Fruit fly (Drosophila melanogaster): ENCODE measurements around the gene CG13679.

The CG13679 gene

DNA sequence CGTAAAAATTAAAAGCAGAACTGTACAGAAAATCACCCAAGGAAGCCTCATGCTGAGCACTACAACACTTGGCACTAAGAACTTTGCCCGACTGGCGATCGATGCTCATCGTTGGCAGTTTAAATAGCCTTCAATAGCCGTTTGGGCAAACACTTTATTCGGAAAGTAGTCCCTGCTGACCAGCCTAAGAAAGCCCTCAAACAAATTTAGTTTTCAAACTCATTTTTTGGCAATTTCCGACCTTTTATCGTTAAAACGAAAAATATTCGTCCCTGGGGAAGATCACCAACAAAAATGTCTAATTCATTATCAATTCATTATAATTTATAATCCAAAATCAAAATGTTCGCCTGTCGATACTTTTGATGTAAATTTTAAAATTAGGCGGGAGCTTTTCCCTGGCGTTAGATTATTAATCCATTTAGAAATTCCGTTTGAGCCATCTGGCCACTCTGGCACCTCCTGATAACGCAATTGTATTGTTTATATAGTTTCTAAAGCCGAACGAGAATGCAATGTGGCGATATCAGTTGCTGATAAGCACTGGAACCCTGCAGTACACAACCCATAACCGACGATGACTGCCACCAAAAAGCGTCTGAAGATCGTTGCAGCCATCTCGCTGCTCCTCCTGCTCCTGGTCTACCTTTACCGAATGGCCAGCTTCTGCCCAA lies 22.0 kb upstream of the CG13679 start, which contains the start of the genes mthl7 and Uxs:
Gene mthl7, minus strand, starts transcription at position 51 of the 674 bp plus-strand sequence.
Gene Uxs, plus strand, starts transcription at position 460 of the 674 bp plus-strand sequence.
- TF ChIP-seq Myc (optimal IDR thresholded peaks at IDR 0.05) (no peak), psq (optimal IDR thresholded peaks at IDR 0.05) (no peak), ttk (optimal IDR thresholded peaks at IDR 0.05) (no peak), h (optimal IDR thresholded peaks at IDR 0.05) (no peak), insv (optimal IDR thresholded peaks at IDR 0.05) (no peak), Sin3A (optimal IDR thresholded peaks at IDR 0.05) (no peak)

dm6 chr3L:8185263-8186227 lies 17.0 kb upstream of the CG13679 start:
- no peak for TF ChIP-seq Sin3A (optimal IDR thresholded peaks at IDR 0.05)
- TF ChIP-seq h (optimal IDR thresholded peaks at IDR 0.05) = no peak
- no peak for TF ChIP-seq psq (optimal IDR thresholded peaks at IDR 0.05)
- no peak for TF ChIP-seq ttk (optimal IDR thresholded peaks at IDR 0.05)
- no peak for TF ChIP-seq Myc (optimal IDR thresholded peaks at IDR 0.05)
- no peak for TF ChIP-seq insv (optimal IDR thresholded peaks at IDR 0.05)

DNA sequence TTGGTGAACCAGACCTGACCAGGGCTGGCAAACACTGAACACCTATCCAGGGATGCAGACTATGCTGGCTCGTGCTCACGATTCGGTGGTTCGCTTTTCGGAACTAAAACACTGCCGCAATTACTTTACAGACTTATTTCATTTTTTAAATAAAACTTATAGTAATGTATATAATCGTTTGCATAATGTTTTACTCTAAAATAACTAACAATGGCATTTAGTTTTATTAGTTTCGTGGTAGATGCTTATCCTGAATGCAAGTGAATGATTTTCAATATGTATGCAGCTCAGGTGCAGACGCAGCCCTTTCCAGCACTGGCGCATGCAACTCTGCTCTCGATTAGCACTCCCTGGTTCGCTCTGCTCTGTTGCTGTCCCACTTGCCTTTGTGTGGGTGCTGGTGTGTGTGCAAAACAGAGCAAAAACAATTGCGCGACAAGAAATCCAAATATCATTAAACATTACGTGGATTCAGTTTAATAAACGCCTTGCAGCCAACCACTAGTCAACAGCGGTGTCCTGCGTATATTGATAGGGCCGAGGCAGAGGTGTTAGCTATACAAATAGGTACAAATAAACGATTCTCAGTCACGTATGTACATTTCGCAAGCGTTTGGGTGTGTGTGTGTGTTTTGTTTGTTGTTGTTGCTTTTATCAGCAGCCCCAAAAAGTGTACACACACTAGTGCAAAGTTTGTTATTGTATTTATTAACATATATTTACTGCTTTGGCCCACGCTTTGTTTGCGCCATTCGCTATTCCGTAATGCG lies 15.8 kb upstream of the CG13679 start, which contains the start of the genes ERR and Atg18a:
Gene ERR, minus strand, starts transcription at position 45 of the 770 bp plus-strand sequence.
Gene Atg18a, plus strand, starts transcription at position 231 of the 770 bp plus-strand sequence.
- TF ChIP-seq Myc (optimal IDR thresholded peaks at IDR 0.05) = no peak
- TF ChIP-seq psq (optimal IDR thresholded peaks at IDR 0.05) = no peak
- TF ChIP-seq insv (optimal IDR thresholded peaks at IDR 0.05) = no peak
- no peak for TF ChIP-seq ttk (optimal IDR thresholded peaks at IDR 0.05)
- no peak for TF ChIP-seq h (optimal IDR thresholded peaks at IDR 0.05)
- TF ChIP-seq Sin3A (optimal IDR thresholded peaks at IDR 0.05) = no peak

DNA sequence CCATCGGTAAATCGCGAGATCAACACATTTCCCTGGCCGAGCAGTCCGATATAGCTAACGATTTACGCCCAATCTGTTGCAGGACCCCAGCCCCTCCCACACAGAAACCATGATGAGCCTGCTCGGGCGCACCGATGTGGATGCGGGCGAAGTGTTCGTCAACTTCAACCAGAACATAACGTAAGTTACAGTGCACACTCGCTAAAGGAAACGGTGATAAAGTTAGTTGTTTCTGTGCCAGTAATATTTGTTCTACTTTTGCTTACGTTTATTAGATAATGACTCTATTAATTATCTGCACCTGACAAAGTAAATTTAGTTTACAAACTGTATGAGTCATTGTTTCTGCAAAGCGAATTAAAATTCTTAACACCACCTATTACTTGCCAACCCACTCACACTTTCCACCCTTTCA lies 15.2 kb upstream of the CG13679 start:
- TF ChIP-seq ttk (optimal IDR thresholded peaks at IDR 0.05) = no peak
- no peak for TF ChIP-seq Sin3A (optimal IDR thresholded peaks at IDR 0.05)
- no peak for TF ChIP-seq Myc (optimal IDR thresholded peaks at IDR 0.05)
- no peak for TF ChIP-seq insv (optimal IDR thresholded peaks at IDR 0.05)
- TF ChIP-seq psq (optimal IDR thresholded peaks at IDR 0.05) = no peak
- TF ChIP-seq h (optimal IDR thresholded peaks at IDR 0.05) = no peak

DNA sequence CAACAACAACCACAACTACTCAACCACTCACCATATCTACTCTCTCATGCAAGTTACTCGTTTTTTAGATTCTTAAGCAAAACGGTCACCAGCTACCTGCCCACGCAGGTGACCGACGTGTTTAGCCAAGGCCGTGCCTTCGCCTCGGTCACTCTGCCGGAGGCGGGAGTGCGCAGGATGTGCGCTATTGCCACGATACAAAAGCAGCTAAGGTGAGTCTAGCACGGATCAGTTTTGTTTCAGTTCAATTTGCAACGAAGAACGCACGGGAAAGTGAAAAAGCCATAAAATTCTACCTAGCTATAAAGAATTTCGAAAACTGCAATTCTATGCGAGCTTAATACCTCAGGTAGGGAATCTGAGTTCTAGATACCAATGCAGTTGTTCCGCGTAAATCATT lies 13.4 kb upstream of the CG13679 start:
- TF ChIP-seq insv (optimal IDR thresholded peaks at IDR 0.05) (no peak), Myc (optimal IDR thresholded peaks at IDR 0.05) (no peak), ttk (optimal IDR thresholded peaks at IDR 0.05) (no peak), h (optimal IDR thresholded peaks at IDR 0.05) (no peak), Sin3A (optimal IDR thresholded peaks at IDR 0.05) (no peak), psq (optimal IDR thresholded peaks at IDR 0.05) (no peak)

- no peak for TF ChIP-seq h (optimal IDR thresholded peaks at IDR 0.05)
- no peak for TF ChIP-seq psq (optimal IDR thresholded peaks at IDR 0.05)
- no peak for TF ChIP-seq insv (optimal IDR thresholded peaks at IDR 0.05)
- TF ChIP-seq Myc (optimal IDR thresholded peaks at IDR 0.05) = no peak
- no peak for TF ChIP-seq Sin3A (optimal IDR thresholded peaks at IDR 0.05)
- TF ChIP-seq ttk (optimal IDR thresholded peaks at IDR 0.05) = no peak
These were observed 11.5 kb upstream of the CG13679 start, which contains the start of gene MED24 for dm6 chr3L:8191042-8191613. MED24 (plus strand) TSS chr3L:8191270.

DNA sequence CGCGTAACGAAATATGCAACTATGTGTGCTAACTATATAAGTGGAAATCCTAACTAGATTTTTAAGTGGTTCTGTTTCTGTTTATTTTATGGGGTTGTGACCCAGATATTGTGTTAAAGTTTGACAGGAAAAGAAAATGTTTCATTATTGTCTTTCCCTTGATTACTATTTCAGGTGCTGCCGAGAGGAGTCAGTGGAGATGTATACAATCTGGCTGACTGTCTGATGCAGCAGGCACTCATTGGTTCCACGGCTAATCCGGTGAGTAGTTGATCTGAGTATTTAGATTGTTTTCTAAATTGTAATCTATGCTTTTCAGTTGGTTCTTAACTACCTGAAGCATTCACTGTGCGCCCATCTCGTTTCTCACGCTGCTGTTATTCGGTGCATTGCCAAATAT lies 9.6 kb upstream of the CG13679 start, which contains the start of gene CG7387:
Gene CG7387, minus strand, starts transcription at position 101 of the 400 bp plus-strand sequence.
- TF ChIP-seq Sin3A (optimal IDR thresholded peaks at IDR 0.05) (no peak), insv (optimal IDR thresholded peaks at IDR 0.05) (no peak), psq (optimal IDR thresholded peaks at IDR 0.05) (no peak), ttk (optimal IDR thresholded peaks at IDR 0.05) (no peak), h (optimal IDR thresholded peaks at IDR 0.05) (no peak), Myc (optimal IDR thresholded peaks at IDR 0.05) (no peak)

- no peak for TF ChIP-seq h (optimal IDR thresholded peaks at IDR 0.05)
- TF ChIP-seq insv (optimal IDR thresholded peaks at IDR 0.05) = no peak
- no peak for TF ChIP-seq Myc (optimal IDR thresholded peaks at IDR 0.05)
- no peak for TF ChIP-seq psq (optimal IDR thresholded peaks at IDR 0.05)
- TF ChIP-seq Sin3A (optimal IDR thresholded peaks at IDR 0.05) = no peak
- TF ChIP-seq ttk (optimal IDR thresholded peaks at IDR 0.05) = no peak
These were observed 4.8 kb upstream of the CG13679 start, which contains the start of the genes UbcE2M and Dhps for dm6 chr3L:8197779-8198279. UbcE2M (minus strand) TSS chr3L:8197987. Dhps (plus strand) TSS chr3L:8198207.

dm6 chr3L:8210596-8210995 lies 8.0 kb downstream of the CG13679 start, which contains the start of gene tut:
tut (minus strand) TSS chr3L:8210743.
- TF ChIP-seq psq (optimal IDR thresholded peaks at IDR 0.05) = no peak
- no peak for TF ChIP-seq Sin3A (optimal IDR thresholded peaks at IDR 0.05)

dm6 chr3L:8211590-8211989 lies 9.0 kb downstream of the CG13679 start, which contains the start of gene CG8006:
CG8006 (plus strand) TSS chr3L:8211890.
- TF ChIP-seq ttk (optimal IDR thresholded peaks at IDR 0.05) (no peak), Sin3A (optimal IDR thresholded peaks at IDR 0.05) (no peak), insv (optimal IDR thresholded peaks at IDR 0.05) (no peak), psq (optimal IDR thresholded peaks at IDR 0.05) (no peak), Myc (optimal IDR thresholded peaks at IDR 0.05) (no peak), h (optimal IDR thresholded peaks at IDR 0.05) (no peak)

Data from Kc167 (cell line).